Worm (Caenorhabditis elegans) whole organism, midembryonic: ENCODE results near the gene toca-2.

Experiments used
- T22C8.4 ChIP-seq: fragments of 200-800 bp; sonication (Bioruptor generic); IDR thresholded peaks from 2 replicates; pipeline ENCODE4 v1.3.6; 2022; ENCODE audit warnings: missing genetic modification characterization, missing compliant biosample characterization
- cog-1 ChIP-seq: sonication (generic microtip); optimal IDR thresholded peaks from 2 replicates; lab custom pipeline; 2016; ENCODE audit warnings: missing genetic modification characterization, missing compliant biosample characterization
- flt-1 ChIP-seq: fragments of 200-800 bp; sonication (Bioruptor generic); IDR thresholded peaks from 2 replicates; pipeline ENCODE4 v1.3.6; 2022; ENCODE audit warnings: missing genetic modification characterization, missing compliant biosample characterization
- klf-2 ChIP-seq: fragments of 200-800 bp; sonication (Bioruptor generic); conservative IDR thresholded peaks from 2 replicates; pipeline ENCODE4 v1.3.6; 2022; ENCODE audit warnings: missing genetic modification reagents, missing genetic modification characterization, missing compliant biosample characterization
- med-1 ChIP-seq: sonication (generic microtip); optimal IDR thresholded peaks from 2 replicates; lab custom pipeline; 2017; ENCODE audit warnings: missing genetic modification characterization, mild to moderate bottlenecking, missing compliant biosample characterization, antibody characterized with exemption, missing genetic modification reagents; ENCODE audit not compliant: insufficient read depth
- ref-1 ChIP-seq: fragments of 200-800 bp; sonication (Bioruptor generic); conservative IDR thresholded peaks from 2 replicates; pipeline ENCODE4 v1.3.6; 2022; ENCODE audit warnings: missing genetic modification reagents, missing genetic modification characterization, missing compliant biosample characterization
- tab-1 ChIP-seq: fragments of 200-800 bp; sonication (Bioruptor generic); IDR thresholded peaks from 2 replicates; pipeline ENCODE4 v1.3.6; 2022; ENCODE audit warnings: missing genetic modification characterization, missing compliant biosample characterization
- ztf-23 ChIP-seq: fragments of 200-800 bp; sonication (Bioruptor generic); IDR thresholded peaks from 2 replicates; pipeline ENCODE4 v1.3.6; 2022; ENCODE audit warnings: missing genetic modification reagents, missing genetic modification characterization, missing compliant biosample characterization
- ztf-29 ChIP-seq: fragments of 200-800 bp; sonication (Bioruptor generic); IDR thresholded peaks from 2 replicates; pipeline ENCODE4 v1.3.6; 2022; ENCODE audit warnings: missing genetic modification reagents, missing genetic modification characterization, missing compliant biosample characterization

toca-2 gene

ce11 chrIII:13755689-13756088 lies at the start of gene toca-2:
toca-2 (plus strand) TSS chrIII:13755896.
- no peak for TF ChIP-seq ref-1 (GFP tag; lab: Robert Waterston, UW)
- no peak for TF ChIP-seq ztf-23
- no peak for TF ChIP-seq flt-1 (GFP tag; lab: Robert Waterston, UW)
- TF ChIP-seq T22C8.4 = no peak
- no peak for TF ChIP-seq klf-2 (GFP tag; lab: Robert Waterston, UW)
- no peak for TF ChIP-seq ztf-29 (GFP tag; lab: Robert Waterston, UW)
- TF ChIP-seq med-1 (GFP tag; lab: Kevin White, UChicago) = no peak
- no peak for TF ChIP-seq cog-1 (tag; lab: Kevin White, UChicago)

ce11 chrIII:13708415-13708814 lies 47.3 kb upstream of the toca-2 start:
- no peak for TF ChIP-seq cog-1 (tag; lab: Kevin White, UChicago)
- no peak for TF ChIP-seq ref-1 (GFP tag; lab: Robert Waterston, UW)
- no peak for TF ChIP-seq tab-1 (GFP tag; lab: Robert Waterston, UW)
- no peak for TF ChIP-seq klf-2 (GFP tag; lab: Robert Waterston, UW)
- no peak for TF ChIP-seq ztf-29 (GFP tag; lab: Robert Waterston, UW)
- TF ChIP-seq flt-1 (GFP tag; lab: Robert Waterston, UW) = no peak
- TF ChIP-seq T22C8.4 = no peak
- no peak for TF ChIP-seq ztf-23
- TF ChIP-seq med-1 (GFP tag; lab: Kevin White, UChicago) = no peak

ce11 chrIII:13709122-13709521 lies 46.6 kb upstream of the toca-2 start:
- TF ChIP-seq ztf-23 (no peak), klf-2 (GFP tag; lab: Robert Waterston, UW) (no peak), tab-1 (GFP tag; lab: Robert Waterston, UW) (no peak), cog-1 (tag; lab: Kevin White, UChicago) (no peak), ztf-29 (GFP tag; lab: Robert Waterston, UW) (no peak), T22C8.4 (no peak), ref-1 (GFP tag; lab: Robert Waterston, UW) (no peak), med-1 (GFP tag; lab: Kevin White, UChicago) (no peak), flt-1 (GFP tag; lab: Robert Waterston, UW) (no peak)

ce11 chrIII:13710666-13711065 lies 45.0 kb upstream of the toca-2 start:
- TF ChIP-seq T22C8.4 (no peak), ztf-23 (no peak), klf-2 (GFP tag; lab: Robert Waterston, UW) (no peak), flt-1 (GFP tag; lab: Robert Waterston, UW) (peak; percentile 30; the same call in 1 of the 2 replicates), tab-1 (GFP tag; lab: Robert Waterston, UW) (no peak)

DNA sequence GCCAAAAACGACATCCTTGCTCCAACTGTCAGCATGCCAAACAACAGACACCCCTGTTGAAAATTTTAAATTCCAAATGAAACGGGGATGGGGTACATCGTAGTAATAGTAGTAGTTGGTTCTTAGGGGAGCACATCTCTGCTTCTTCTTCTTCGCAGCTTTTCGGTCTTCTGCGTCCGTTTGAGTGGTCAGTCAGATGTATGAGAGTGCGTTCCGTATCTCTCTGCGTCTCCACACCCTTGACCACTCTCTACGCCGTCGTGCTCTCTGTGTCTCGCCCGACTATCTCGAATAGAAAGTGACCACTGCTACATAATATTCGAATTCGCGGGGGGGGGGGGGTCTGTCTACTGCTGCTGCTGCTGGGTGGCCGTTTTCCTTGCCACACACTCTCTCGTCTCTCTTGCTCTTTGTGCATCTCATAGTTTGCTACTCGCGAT lies 42.8 kb upstream of the toca-2 start:
- TF ChIP-seq cog-1 (tag; lab: Kevin White, UChicago) = peak; percentile 66
- TF ChIP-seq ztf-23 = no peak
- TF ChIP-seq flt-1 (GFP tag; lab: Robert Waterston, UW) = 0 out of 2 replicates have a peak, but pooled peaks have one; percentile 57
- TF ChIP-seq klf-2 (GFP tag; lab: Robert Waterston, UW) = no peak
- no peak for TF ChIP-seq tab-1 (GFP tag; lab: Robert Waterston, UW)

DNA sequence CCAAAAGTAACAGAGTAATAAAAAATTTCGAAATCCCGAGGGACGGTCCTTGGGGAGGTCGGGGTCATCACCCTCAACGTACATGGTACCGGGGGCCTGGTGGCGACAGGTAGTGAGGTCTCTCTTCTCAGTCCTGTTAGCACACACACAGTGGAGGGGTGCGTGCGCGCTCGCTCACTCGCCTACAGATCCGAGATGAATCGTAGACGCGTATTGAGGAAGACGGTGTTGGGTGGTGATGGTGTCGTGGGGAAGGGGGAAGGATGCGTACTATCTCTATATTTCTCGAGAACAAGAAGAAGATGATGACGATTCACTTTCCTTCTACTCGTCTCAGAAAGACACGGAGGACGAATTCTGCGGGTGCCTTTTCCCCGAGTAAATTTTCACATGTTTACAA lies 41.9 kb upstream of the toca-2 start:
- TF ChIP-seq flt-1 (GFP tag; lab: Robert Waterston, UW) (0 out of 2 replicates have a peak, but pooled peaks have one; percentile 47), med-1 (GFP tag; lab: Kevin White, UChicago) (no peak)

- TF ChIP-seq med-1 (GFP tag; lab: Kevin White, UChicago) (no peak), ztf-29 (GFP tag; lab: Robert Waterston, UW) (no peak), ztf-23 (no peak), cog-1 (tag; lab: Kevin White, UChicago) (no peak), flt-1 (GFP tag; lab: Robert Waterston, UW) (no peak), ref-1 (GFP tag; lab: Robert Waterston, UW) (no peak)
These were observed 40.7 kb upstream of the toca-2 start for ce11 chrIII:13714950-13715349.

DNA sequence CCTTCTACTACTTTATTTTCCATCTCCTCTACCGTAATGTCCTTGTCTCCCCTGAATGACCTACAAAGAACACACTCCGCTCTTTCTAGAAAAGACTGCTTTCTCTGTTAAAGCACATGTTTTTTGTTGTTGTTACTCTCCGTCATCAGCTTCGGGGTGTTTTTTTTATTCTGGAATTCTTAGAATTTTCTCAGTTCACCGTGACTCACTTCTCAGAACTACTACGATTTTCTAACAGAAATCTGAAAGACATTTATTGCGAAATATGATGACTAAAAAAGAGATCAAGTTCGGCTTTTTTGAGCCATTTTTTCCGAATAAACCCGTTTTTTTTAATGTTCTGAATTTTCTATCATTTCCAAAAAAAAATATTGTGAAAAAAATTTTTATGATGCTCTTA lies 39.4 kb upstream of the toca-2 start:
- no peak for TF ChIP-seq med-1 (GFP tag; lab: Kevin White, UChicago)
- TF ChIP-seq flt-1 (GFP tag; lab: Robert Waterston, UW) = no peak
- no peak for TF ChIP-seq ref-1 (GFP tag; lab: Robert Waterston, UW)
- no peak for TF ChIP-seq ztf-29 (GFP tag; lab: Robert Waterston, UW)
- TF ChIP-seq cog-1 (tag; lab: Kevin White, UChicago) = no peak
- TF ChIP-seq klf-2 (GFP tag; lab: Robert Waterston, UW) = no peak
- TF ChIP-seq tab-1 (GFP tag; lab: Robert Waterston, UW) = no peak
- TF ChIP-seq ztf-23 = no peak
- TF ChIP-seq T22C8.4 = no peak

DNA sequence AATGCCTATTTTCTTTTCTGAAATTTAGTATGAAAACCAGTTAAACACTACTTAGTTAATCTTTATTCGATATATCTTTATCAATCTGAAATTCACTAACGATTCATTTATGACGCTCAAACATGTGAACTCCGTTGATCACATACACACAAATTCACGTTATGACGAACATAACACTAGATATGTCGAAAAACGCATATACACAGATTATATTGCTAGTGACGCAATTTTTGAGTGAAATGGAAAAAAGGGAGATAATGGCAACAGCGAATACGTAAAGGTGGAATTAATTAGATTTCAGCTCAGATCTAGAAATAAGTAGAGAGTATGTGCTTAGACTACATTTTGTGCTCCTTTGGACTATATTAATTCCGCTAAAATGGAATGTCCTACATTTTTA lies 38.9 kb upstream of the toca-2 start:
- TF ChIP-seq T22C8.4 (no peak), ref-1 (GFP tag; lab: Robert Waterston, UW) (no peak), flt-1 (GFP tag; lab: Robert Waterston, UW) (no peak), ztf-23 (no peak), tab-1 (GFP tag; lab: Robert Waterston, UW) (no peak), med-1 (GFP tag; lab: Kevin White, UChicago) (no peak), ztf-29 (GFP tag; lab: Robert Waterston, UW) (no peak), cog-1 (tag; lab: Kevin White, UChicago) (no peak), klf-2 (GFP tag; lab: Robert Waterston, UW) (no peak)

DNA sequence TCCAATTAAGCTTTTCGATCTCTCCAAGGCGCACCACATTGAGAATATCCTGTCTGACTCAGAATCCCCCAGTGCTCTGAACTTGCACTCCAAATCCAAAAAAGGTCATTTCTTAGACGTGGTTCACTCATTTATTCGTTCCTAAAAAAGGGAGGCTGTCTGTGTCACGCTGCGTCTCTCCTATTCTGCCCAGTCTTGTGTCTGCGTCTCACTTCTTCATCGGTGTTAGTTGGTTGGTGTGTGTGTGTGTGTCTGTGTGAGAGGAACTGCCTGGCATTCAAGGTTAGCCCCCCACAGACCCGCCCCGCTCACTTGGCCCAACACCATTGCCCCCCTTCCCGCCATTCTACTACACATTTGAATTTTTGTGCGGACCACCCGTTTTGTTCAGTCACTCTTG lies 38.2 kb upstream of the toca-2 start:
- 0 out of 2 replicates have a peak, but pooled peaks have one; percentile 73 for TF ChIP-seq tab-1 (GFP tag; lab: Robert Waterston, UW)
- no peak for TF ChIP-seq med-1 (GFP tag; lab: Kevin White, UChicago)
- no peak for TF ChIP-seq cog-1 (tag; lab: Kevin White, UChicago)
- no peak for TF ChIP-seq klf-2 (GFP tag; lab: Robert Waterston, UW)
- TF ChIP-seq flt-1 (GFP tag; lab: Robert Waterston, UW) = peak; percentile 82
- TF ChIP-seq ref-1 (GFP tag; lab: Robert Waterston, UW) = no peak
- no peak for TF ChIP-seq ztf-29 (GFP tag; lab: Robert Waterston, UW)
- TF ChIP-seq T22C8.4 = no peak
- peak; percentile 55; the same call in 1 of the 2 replicates for TF ChIP-seq ztf-23
